Worm (Caenorhabditis elegans) whole organism, L4 larva: ENCODE results near the gene lron-10.
A peak's percentile ranks its signal among the peaks of the same experiment; 100 is the strongest.

Experiments used
- F10B5.3 ChIP-seq: sonication (generic microtip); optimal IDR thresholded peaks from 2 replicates; lab custom pipeline; 2016; ENCODE audit warnings: mild to moderate bottlenecking, missing genetic modification characterization, missing compliant biosample characterization
- F26F4.8 ChIP-seq: fragments of 200-800 bp; sonication (Bioruptor generic); conservative IDR thresholded peaks from 2 replicates; pipeline ENCODE4 v1.3.6; 2022; ENCODE audit warnings: missing genetic modification characterization, missing compliant biosample characterization
- R02D3.7 ChIP-seq: fragments of 150-350 bp; sonication (generic microtip); optimal IDR thresholded peaks from 3 replicates; lab custom pipeline; 2014; ENCODE audit warnings: missing biosample characterization, missing genetic modification characterization
- T26A8.4 ChIP-seq: fragments of 200-800 bp; sonication (Bioruptor generic); IDR thresholded peaks from 2 replicates; pipeline ENCODE4 v1.3.6; 2022; ENCODE audit warnings: missing genetic modification characterization, missing compliant biosample characterization
- Y48G9A.11 ChIP-seq: fragments of 200-800 bp; sonication (Bioruptor generic); IDR thresholded peaks from 2 replicates; pipeline ENCODE4 v1.3.6; 2022; ENCODE audit warnings: missing genetic modification reagents, missing genetic modification characterization, missing compliant biosample characterization
- aha-1 ChIP-seq: fragments of 150-350 bp; peaks from one replicate; lab custom pipeline; 2014; ENCODE audit warnings: missing biosample characterization, missing genetic modification characterization
- arid-1 ChIP-seq: fragments of 200-800 bp; sonication (Bioruptor generic); conservative IDR thresholded peaks from 2 replicates; pipeline ENCODE4 v1.3.6; 2022; ENCODE audit warnings: missing genetic modification reagents, missing genetic modification characterization, missing compliant biosample characterization
- ceh-28 ChIP-seq: fragments of 150-350 bp; optimal IDR thresholded peaks from 2 replicates; lab custom pipeline; 2014; ENCODE audit warnings: missing biosample characterization, missing genetic modification reagents, missing genetic modification characterization
- ceh-44 ChIP-seq: fragments of 200-800 bp; sonication (Bioruptor generic); IDR thresholded peaks from 2 replicates; pipeline ENCODE4 v1.3.6; 2022; ENCODE audit warnings: missing genetic modification reagents, missing genetic modification characterization, missing compliant biosample characterization
- ceh-62 ChIP-seq: sonication (generic microtip); optimal IDR thresholded peaks from 2 replicates; lab custom pipeline; 2017; ENCODE audit warnings: missing biosample characterization, missing genetic modification characterization
- daf-16 ChIP-seq, 3 experiments: sonication (generic microtip); optimal IDR thresholded peaks; 2 replicates each; lab custom pipeline; 2016 to 2017; ENCODE audit warnings: missing genetic modification characterization in 3 of 3, missing genetic modification reagents in 3 of 3, mild to moderate bottlenecking in 2 of 3, missing compliant biosample characterization in 2 of 3, missing biosample characterization in 1 of 3, moderate library complexity in 1 of 3
- dmd-6 ChIP-seq: fragments of 200-800 bp; sonication (Bioruptor generic); IDR thresholded peaks from 2 replicates; pipeline ENCODE4 v1.3.6; 2022; ENCODE audit warnings: missing genetic modification reagents, missing genetic modification characterization, missing compliant biosample characterization
- dmd-8 ChIP-seq: fragments of 200-800 bp; sonication (Bioruptor generic); IDR thresholded peaks from 2 replicates; pipeline ENCODE4 v1.3.6; 2022; ENCODE audit warnings: missing genetic modification characterization, missing compliant biosample characterization
- dmd-9 ChIP-seq: fragments of 200-800 bp; sonication (Bioruptor generic); IDR thresholded peaks from 2 replicates; pipeline ENCODE4 v1.3.6; 2022; ENCODE audit warnings: missing genetic modification reagents, missing genetic modification characterization, missing compliant biosample characterization
- dpl-1 ChIP-seq: fragments of 150-350 bp; optimal IDR thresholded peaks from 2 replicates; lab custom pipeline; 2014; ENCODE audit warnings: missing biosample characterization, missing genetic modification reagents, missing genetic modification characterization
- dve-1 ChIP-seq: sonication (generic microtip); optimal IDR thresholded peaks from 2 replicates; lab custom pipeline; 2017; ENCODE audit warnings: antibody characterized with exemption, mild to moderate bottlenecking, missing genetic modification characterization, missing compliant biosample characterization; ENCODE audit not compliant: insufficient read depth
- egl-27 ChIP-seq: sonication (generic microtip); optimal IDR thresholded peaks from 3 replicates; lab custom pipeline; 2017; ENCODE audit warnings: missing biosample characterization, missing genetic modification reagents, missing genetic modification characterization
- egl-43 ChIP-seq: fragments of 200-800 bp; sonication (Bioruptor generic); IDR thresholded peaks from 2 replicates; pipeline ENCODE4 v1.3.6; 2022; ENCODE audit warnings: missing genetic modification reagents, missing genetic modification characterization, missing compliant biosample characterization
- fos-1 ChIP-seq: fragments of 150-350 bp; optimal IDR thresholded peaks from 2 replicates; lab custom pipeline; 2014; ENCODE audit warnings: missing biosample characterization, missing genetic modification characterization
- gei-8 ChIP-seq: fragments of 200-800 bp; sonication (Bioruptor generic); optimal IDR thresholded peaks from 2 replicates; lab custom pipeline; 2018; ENCODE audit warnings: mild to moderate bottlenecking, missing genetic modification characterization, missing compliant biosample characterization
- hlh-11 ChIP-seq: fragments of 200-800 bp; sonication (Bioruptor generic); optimal IDR thresholded peaks from 2 replicates; lab custom pipeline; 2018; ENCODE audit warnings: mild to moderate bottlenecking, missing genetic modification characterization, missing compliant biosample characterization
- hlh-30 ChIP-seq: sonication (generic microtip); optimal IDR thresholded peaks from 2 replicates; lab custom pipeline; 2017; ENCODE audit warnings: antibody characterized with exemption, mild to moderate bottlenecking, missing genetic modification characterization, missing compliant biosample characterization; ENCODE audit not compliant: insufficient read depth
- hmg-1.1 ChIP-seq: fragments of 200-800 bp; sonication (Bioruptor generic); IDR thresholded peaks from 2 replicates; pipeline ENCODE4 v1.3.6; 2022; ENCODE audit warnings: missing genetic modification reagents, missing genetic modification characterization, missing compliant biosample characterization
- lin-1 ChIP-seq: fragments of 200-800 bp; sonication (Bioruptor generic); IDR thresholded peaks from 2 replicates; pipeline ENCODE4 v1.3.6; 2022; ENCODE audit warnings: missing genetic modification reagents, missing genetic modification characterization, missing compliant biosample characterization
- lin-13 ChIP-seq: fragments of 150-350 bp; optimal IDR thresholded peaks from 2 replicates; lab custom pipeline; 2014; ENCODE audit warnings: missing biosample characterization, missing genetic modification reagents, missing genetic modification characterization
- lin-15B ChIP-seq: fragments of 150-350 bp; sonication (generic microtip); optimal IDR thresholded peaks from 3 replicates; lab custom pipeline; 2014; ENCODE audit warnings: missing biosample characterization, missing genetic modification characterization
- lsy-2 ChIP-seq, 2 experiments: fragments of 150-350 bp in 1 of 2; sonication (generic microtip) in 1 of 2; optimal IDR thresholded peaks; 2 replicates each; lab custom pipeline; 2014 to 2017; ENCODE audit warnings: missing biosample characterization in 2 of 2, missing genetic modification characterization in 2 of 2
- madf-9 ChIP-seq: fragments of 200-800 bp; sonication (Bioruptor generic); conservative IDR thresholded peaks from 2 replicates; pipeline ENCODE4 v1.3.6; 2022; ENCODE audit warnings: missing genetic modification reagents, missing genetic modification characterization, missing compliant biosample characterization
- mdl-1 ChIP-seq, 2 experiments: fragments of 150-350 bp in 1 of 2; sonication (generic microtip) in 1 of 2; optimal IDR thresholded peaks; 2 replicates each; lab custom pipeline; 2014 to 2017; ENCODE audit warnings: missing biosample characterization in 2 of 2, missing genetic modification characterization in 2 of 2
- mdt-29 ChIP-seq: fragments of 200-800 bp; sonication (Bioruptor generic); IDR thresholded peaks from 2 replicates; pipeline ENCODE4 v1.3.6; 2022; ENCODE audit warnings: missing genetic modification reagents, missing genetic modification characterization, missing compliant biosample characterization
- mes-2 ChIP-seq: sonication (generic microtip); optimal IDR thresholded peaks from 2 replicates; lab custom pipeline; 2016; ENCODE audit warnings: missing genotype, mild to moderate bottlenecking, missing genetic modification characterization, missing compliant biosample characterization; ENCODE audit not compliant: poor library complexity, severe bottlenecking
- mxl-3 ChIP-seq: fragments of 200-800 bp; sonication (Bioruptor generic); optimal IDR thresholded peaks from 2 replicates; lab custom pipeline; 2018; ENCODE audit warnings: mild to moderate bottlenecking, missing genetic modification characterization, missing compliant biosample characterization
- nhr-237 ChIP-seq: sonication (generic microtip); optimal IDR thresholded peaks from 2 replicates; lab custom pipeline; 2017; ENCODE audit warnings: missing biosample characterization, missing genetic modification characterization
- nhr-28 ChIP-seq: fragments of 150-350 bp; optimal IDR thresholded peaks from 2 replicates; lab custom pipeline; 2014; ENCODE audit warnings: missing biosample characterization, missing genetic modification characterization
- nhr-41 ChIP-seq: fragments of 200-800 bp; sonication (Bioruptor generic); IDR thresholded peaks from 2 replicates; pipeline ENCODE4 v1.3.6; 2022; ENCODE audit warnings: missing genetic modification reagents, missing genetic modification characterization, missing compliant biosample characterization
- nhr-42 ChIP-seq: fragments of 200-800 bp; sonication (Bioruptor generic); IDR thresholded peaks from 2 replicates; pipeline ENCODE4 v1.3.6; 2022; ENCODE audit warnings: missing genetic modification characterization, missing compliant biosample characterization
- nhr-48 ChIP-seq: sonication (generic microtip); optimal IDR thresholded peaks from 2 replicates; lab custom pipeline; 2016; ENCODE audit warnings: mild to moderate bottlenecking, missing genetic modification characterization, missing compliant biosample characterization
- nhr-76 ChIP-seq: fragments of 150-350 bp; optimal IDR thresholded peaks from 2 replicates; lab custom pipeline; 2014; ENCODE audit warnings: missing biosample characterization, missing genetic modification characterization
- nhr-77 ChIP-seq: fragments of 150-350 bp; optimal IDR thresholded peaks from 2 replicates; lab custom pipeline; 2014; ENCODE audit warnings: missing biosample characterization, missing genetic modification characterization
- php-3 ChIP-seq: fragments of 200-800 bp; sonication (Bioruptor generic); IDR thresholded peaks from 2 replicates; pipeline ENCODE4 v1.3.6; 2022; ENCODE audit warnings: missing genetic modification reagents, missing genetic modification characterization, missing compliant biosample characterization
- pqm-1 ChIP-seq: sonication (generic microtip); optimal IDR thresholded peaks from 2 replicates; lab custom pipeline; 2017; ENCODE audit warnings: missing biosample characterization, missing genetic modification characterization
- saeg-2 ChIP-seq: fragments of 200-800 bp; sonication (Bioruptor generic); IDR thresholded peaks from 2 replicates; pipeline ENCODE4 v1.3.6; 2022; ENCODE audit warnings: missing genetic modification reagents, missing genetic modification characterization, missing compliant biosample characterization
- snpc-1.2 ChIP-seq: fragments of 200-800 bp; sonication (Bioruptor generic); IDR thresholded peaks from 2 replicates; pipeline ENCODE4 v1.3.6; 2022; ENCODE audit warnings: missing genetic modification reagents, missing genetic modification characterization, missing compliant biosample characterization
- snpc-4 ChIP-seq: fragments of 150-350 bp; optimal IDR thresholded peaks from 2 replicates; lab custom pipeline; 2014; ENCODE audit warnings: missing biosample characterization, missing genetic modification characterization
- tra-1 ChIP-seq: fragments of 200-800 bp; sonication (Bioruptor generic); IDR thresholded peaks from 2 replicates; pipeline ENCODE4 v1.3.6; 2022; ENCODE audit warnings: missing genetic modification reagents, missing genetic modification characterization, missing compliant biosample characterization
- unc-130 ChIP-seq: sonication (generic microtip); optimal IDR thresholded peaks from 2 replicates; lab custom pipeline; 2016; ENCODE audit warnings: missing genetic modification reagents, missing genetic modification characterization, missing compliant biosample characterization
- unc-39 ChIP-seq: sonication (generic microtip); optimal IDR thresholded peaks from 2 replicates; lab custom pipeline; 2017; ENCODE audit warnings: missing biosample characterization, missing genetic modification characterization
- unc-62 ChIP-seq, 3 experiments: fragments of 150-350 bp in 1 of 3; sonication (generic microtip); optimal IDR thresholded peaks in 2 of 3; peaks in 1 of 3; 1 replicate in 1 of 3; 2 replicates in 2 of 3; lab custom pipeline; 2014 to 2017; ENCODE audit warnings: missing biosample characterization in 3 of 3, missing genetic modification characterization in 3 of 3, missing genetic modification reagents in 3 of 3, missing genotype in 1 of 3
- zip-11 ChIP-seq: fragments of 200-800 bp; sonication (Bioruptor generic); IDR thresholded peaks from 2 replicates; pipeline ENCODE4 v1.3.6; 2022; ENCODE audit warnings: missing genetic modification characterization, missing compliant biosample characterization
- zip-2 ChIP-seq: fragments of 150-350 bp; optimal IDR thresholded peaks from 2 replicates; lab custom pipeline; 2014; ENCODE audit warnings: missing biosample characterization, missing genetic modification characterization
- ztf-11 ChIP-seq: fragments of 150-350 bp; optimal IDR thresholded peaks from 2 replicates; lab custom pipeline; 2014; ENCODE audit warnings: missing biosample characterization, missing genetic modification characterization
- ztf-7 ChIP-seq: fragments of 150-350 bp; optimal IDR thresholded peaks from 2 replicates; lab custom pipeline; 2014; ENCODE audit warnings: missing biosample characterization, missing genetic modification characterization

Gene lron-10

ce11 chrIII:10628360-10628759 is 7.2 kb upstream of the lron-10 start:
- TF ChIP-seq unc-130 (no peak), nhr-41 (no peak), zip-11 (no peak), ceh-28 (tag; lab: Kevin White, UChicago) (no peak), nhr-237 (tag; lab: Kevin White, UChicago) (no peak), F26F4.8 (GFP tag; lab: Robert Waterston, UW) (no peak), hlh-11 (peak; percentile 58), lin-1 (no peak), ceh-62 (no peak), tra-1 (GFP tag; lab: Robert Waterston, UW) (no peak), dpl-1 (GFP tag; lab: Kevin White, UChicago) (peak; percentile 31), lin-15B (tag; lab: Kevin White, UChicago) (no peak), nhr-77 (no peak), nhr-48 (tag; lab: Kevin White, UChicago) (no peak), php-3 (no peak), hmg-1.1 (GFP tag; lab: Robert Waterston, UW) (peak; percentile 66), arid-1 (GFP tag; lab: Robert Waterston, UW) (no peak), mdt-29 (no peak), pqm-1 (no peak), fos-1 (tag; lab: Kevin White, UChicago) (no peak), saeg-2 (GFP tag; lab: Robert Waterston, UW) (no peak), nhr-28 (tag; lab: Kevin White, UChicago) (peak; percentile 18), snpc-4 (tag; lab: Kevin White, UChicago) (no peak), gei-8 (GFP tag; lab: Kevin White, UChicago) (no peak), ztf-11 (tag; lab: Kevin White, UChicago) (no peak), Y48G9A.11 (no peak), unc-39 (no peak), daf-16 (GFP tag; optimal IDR thresholded peaks at IDR 0.05; lab: Kevin White, UChicago) (no peak), daf-16 (tag; optimal IDR thresholded peaks at IDR 0.05; lab: Kevin White, UChicago) (peak; percentile 65), egl-27 (tag; lab: Kevin White, UChicago) (no peak), lin-13 (peak; percentile 3), ztf-7 (tag; lab: Kevin White, UChicago) (no peak), dmd-8 (GFP tag; lab: Robert Waterston, UW) (no peak), snpc-1.2 (no peak), egl-43 (GFP tag; lab: Robert Waterston, UW) (no peak), dmd-6 (GFP tag; lab: Robert Waterston, UW) (peak; percentile 21; the same call in 1 of the 2 replicates), nhr-42 (no peak), dve-1 (tag; lab: Kevin White, UChicago) (peak; percentile 67), lsy-2 (tag; optimal IDR thresholded peaks at IDR 0.05; lab: Kevin White, UChicago) (peak in 1 of 2 experiments; percentile 63), T26A8.4 (GFP tag; lab: Robert Waterston, UW) (no peak), F10B5.3 (tag; lab: Kevin White, UChicago) (no peak), ceh-44 (GFP tag; lab: Robert Waterston, UW) (no peak), madf-9 (GFP tag; lab: Robert Waterston, UW) (no peak), aha-1 (no peak), nhr-76 (no peak), zip-2 (tag; lab: Kevin White, UChicago) (no peak), mxl-3 (GFP tag; lab: Kevin White, UChicago) (no peak), dmd-9 (GFP tag; lab: Robert Waterston, UW) (no peak), R02D3.7 (tag; lab: Kevin White, UChicago) (no peak), mdl-1 (tag; optimal IDR thresholded peaks at IDR 0.05; lab: Kevin White, UChicago) (peak in 1 of 2 experiments; percentile 73), mes-2 (tag; lab: Kevin White, UChicago) (peak; percentile 46), unc-62 (GFP tag; optimal IDR thresholded peaks at IDR 0.05 in 1 of 2; lab: Kevin White, UChicago) (no peak), unc-62 (tag; optimal IDR thresholded peaks at IDR 0.05; lab: Kevin White, UChicago) (no peak), hlh-30 (tag; lab: Kevin White, UChicago) (peak; percentile 32)
